Worm (Caenorhabditis elegans) whole organism, early embryonic: ENCODE results near the gene fbxa-157.

ENCODE experiments used
- aly-1 ChIP-seq: sonication (generic microtip); optimal IDR thresholded peaks from 2 replicates; lab custom pipeline; 2016; ENCODE audit warnings: missing genetic modification characterization, missing compliant biosample characterization
- ama-1 ChIP-seq: fragments of 150-350 bp; optimal IDR thresholded peaks from 2 replicates; lab custom pipeline; 2014
- ceh-13 ChIP-seq: fragments of 200-800 bp; sonication (Bioruptor generic); optimal IDR thresholded peaks from 2 replicates; lab custom pipeline; 2018; ENCODE audit warnings: mild to moderate bottlenecking, missing genetic modification characterization, missing compliant biosample characterization
- ceh-36 ChIP-seq: sonication (generic microtip); optimal IDR thresholded peaks from 2 replicates; lab custom pipeline; 2016; ENCODE audit warnings: missing genetic modification characterization, inconsistent platforms, missing compliant biosample characterization
- flt-1 ChIP-seq: fragments of 200-800 bp; sonication (Bioruptor generic); IDR thresholded peaks from 2 replicates; pipeline ENCODE4 v1.3.6; 2022; ENCODE audit warnings: missing genetic modification characterization, missing compliant biosample characterization
- hnd-1 ChIP-seq: sonication (generic microtip); optimal IDR thresholded peaks from 2 replicates; lab custom pipeline; 2016; ENCODE audit warnings: missing genetic modification characterization, missing compliant biosample characterization
- pes-1 ChIP-seq: fragments of 200-800 bp; sonication (Bioruptor generic); IDR thresholded peaks from 2 replicates; pipeline ENCODE4 v1.3.6; 2022; ENCODE audit warnings: missing genetic modification reagents, missing genetic modification characterization, missing compliant biosample characterization
- scrt-1 ChIP-seq: fragments of 200-800 bp; sonication (Bioruptor generic); IDR thresholded peaks from 2 replicates; pipeline ENCODE4 v1.3.6; 2022; ENCODE audit warnings: missing genetic modification characterization, missing compliant biosample characterization
- tbx-11 ChIP-seq: fragments of 200-800 bp; sonication (Bioruptor generic); IDR thresholded peaks from 2 replicates; pipeline ENCODE4 v1.3.6; 2022; ENCODE audit warnings: missing genetic modification characterization, missing compliant biosample characterization

DNA sequence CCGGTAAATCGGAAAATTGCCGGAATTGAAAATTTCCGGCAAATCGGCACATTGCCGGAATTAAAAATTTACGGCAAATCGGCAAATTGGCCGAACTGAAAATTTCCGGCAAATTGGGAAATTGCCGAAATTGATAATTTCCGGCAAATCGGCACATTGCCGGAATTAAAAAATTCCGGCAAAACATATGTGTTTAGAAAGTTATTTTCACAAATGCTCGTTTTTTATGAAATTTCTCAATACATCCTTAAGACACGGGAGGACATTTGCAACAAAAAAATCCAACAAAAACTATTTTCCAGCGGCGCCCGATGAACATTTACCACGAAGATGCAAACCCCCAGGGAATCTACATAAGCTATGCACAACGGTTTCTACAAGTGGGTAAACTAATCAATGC lies 19.1 kb downstream of the fbxa-157 start, which contains the start of gene C06H5.8:
- no peak for TF ChIP-seq flt-1 (GFP tag; lab: Robert Waterston, UW)
- no peak for TF ChIP-seq aly-1 (tag; lab: Kevin White, UChicago)
- no peak for TF ChIP-seq ama-1 (lab: Kevin White, UChicago)
- no peak for TF ChIP-seq ceh-13 (GFP tag; lab: Kevin White, UChicago)
- TF ChIP-seq scrt-1, result no peak
- TF ChIP-seq hnd-1 (tag; lab: Kevin White, UChicago), result no peak
- no peak for TF ChIP-seq tbx-11 (GFP tag; lab: Robert Waterston, UW)
- TF ChIP-seq ceh-36 (tag; lab: Kevin White, UChicago), result no peak
- TF ChIP-seq pes-1, result no peak
